Fruit fly (Drosophila melanogaster) whole organism, embryonic: ENCODE results near the gene Oatp30B.

Experiments used
- Adf1 ChIP-seq: fragments of 200-800 bp; sonication (Bioruptor generic); IDR thresholded peaks from 2 replicates; pipeline ENCODE4 v1.3.6; 2022; ENCODE audit warnings: missing biosample characterization, missing genetic modification characterization
- Antp ChIP-seq: fragments of 200-800 bp; sonication (Bioruptor generic); optimal IDR thresholded peaks from 3 replicates; lab custom pipeline; 2016; ENCODE audit warnings: missing biosample characterization, missing genetic modification characterization
- Atf-2 ChIP-seq: fragments of 200-800 bp; sonication (Bioruptor generic); optimal IDR thresholded peaks from 2 replicates; lab custom pipeline; 2016; ENCODE audit warnings: missing biosample characterization, missing genetic modification characterization
- CG10274 ChIP-seq: fragments of 200-800 bp; sonication (Bioruptor generic); optimal IDR thresholded peaks from 3 replicates; lab custom pipeline; 2017; ENCODE audit warnings: missing biosample characterization, mild to moderate bottlenecking, missing genetic modification characterization
- CG10565 ChIP-seq: fragments of 200-800 bp; sonication (Bioruptor generic); optimal IDR thresholded peaks from 3 replicates; lab custom pipeline; 2016; ENCODE audit warnings: missing biosample characterization, mild to moderate bottlenecking, missing genetic modification characterization
- CG11093 ChIP-seq: fragments of 200-800 bp; sonication (Bioruptor generic); IDR thresholded peaks from 3 replicates; pipeline ENCODE4 v1.3.6; 2022; ENCODE audit warnings: missing biosample characterization, missing genetic modification characterization
- CG11398 ChIP-seq: fragments of 200-800 bp; sonication (Bioruptor generic); optimal IDR thresholded peaks from 2 replicates; lab custom pipeline; 2016; ENCODE audit warnings: missing biosample characterization, missing genetic modification characterization
- CG12659 ChIP-seq: fragments of 200-800 bp; sonication (Bioruptor generic); optimal IDR thresholded peaks from 3 replicates; lab custom pipeline; 2017; ENCODE audit warnings: mild to moderate bottlenecking, missing biosample characterization, missing genetic modification reagents, missing genetic modification characterization
- CG12744 ChIP-seq: fragments of 200-800 bp; sonication (Bioruptor generic); optimal IDR thresholded peaks from 2 replicates; lab custom pipeline; 2016; ENCODE audit warnings: missing biosample characterization, missing genetic modification characterization
- CG13424 ChIP-seq: fragments of 200-800 bp; sonication (Bioruptor generic); optimal IDR thresholded peaks from 2 replicates; lab custom pipeline; 2019; ENCODE audit warnings: missing biosample characterization, mild to moderate bottlenecking, missing genetic modification characterization, moderate library complexity
- CG14710 ChIP-seq: fragments of 200-800 bp; sonication (Bioruptor generic); optimal IDR thresholded peaks from 3 replicates; lab custom pipeline; 2019; ENCODE audit warnings: missing biosample characterization, mild to moderate bottlenecking, missing genetic modification characterization, moderate library complexity
- CG15011 ChIP-seq: fragments of 200-800 bp; sonication (Bioruptor generic); optimal IDR thresholded peaks from 3 replicates; lab custom pipeline; 2018; ENCODE audit warnings: missing biosample characterization, mild to moderate bottlenecking, missing genetic modification characterization
- CG15269 ChIP-seq: fragments of 200-800 bp; sonication (Bioruptor generic); optimal IDR thresholded peaks from 2 replicates; lab custom pipeline; 2018; ENCODE audit warnings: missing biosample characterization, mild to moderate bottlenecking, missing genetic modification characterization, moderate library complexity
- CG1602 ChIP-seq: fragments of 200-800 bp; sonication (Bioruptor generic); optimal IDR thresholded peaks from 3 replicates; lab custom pipeline; 2016; ENCODE audit warnings: missing biosample characterization, missing genetic modification characterization
- CG17612 ChIP-seq: fragments of 200-800 bp; sonication (Bioruptor generic); IDR thresholded peaks from 2 replicates; pipeline ENCODE4 v1.3.6; 2022; ENCODE audit warnings: missing biosample characterization, missing genetic modification characterization
- CG18619 ChIP-seq: fragments of 200-800 bp; sonication (Bioruptor generic); optimal IDR thresholded peaks from 3 replicates; lab custom pipeline; 2017; ENCODE audit warnings: missing biosample characterization, mild to moderate bottlenecking, missing genetic modification characterization
- CG2120 ChIP-seq: fragments of 200-800 bp; sonication (Bioruptor generic); optimal IDR thresholded peaks from 3 replicates; lab custom pipeline; 2016; ENCODE audit warnings: missing biosample characterization, missing genetic modification characterization
- CG31441 ChIP-seq: fragments of 200-800 bp; sonication (Bioruptor generic); IDR thresholded peaks from 2 replicates; pipeline ENCODE4 v1.3.6; 2022; ENCODE audit warnings: missing biosample characterization, missing genetic modification characterization
- CG4282 ChIP-seq: fragments of 200-800 bp; sonication (Bioruptor generic); optimal IDR thresholded peaks from 2 replicates; lab custom pipeline; 2016; ENCODE audit warnings: missing biosample characterization, missing genetic modification characterization
- CG6175 ChIP-seq: fragments of 200-800 bp; sonication (Bioruptor generic); IDR thresholded peaks from 3 replicates; pipeline ENCODE4 v1.3.6; 2022; ENCODE audit warnings: missing biosample characterization, missing genetic modification characterization
- CG7556 ChIP-seq: fragments of 200-800 bp; sonication (Bioruptor generic); optimal IDR thresholded peaks from 2 replicates; lab custom pipeline; 2017; ENCODE audit warnings: missing biosample characterization, mild to moderate bottlenecking, missing genetic modification characterization
- Dip2 ChIP-seq: fragments of 200-800 bp; sonication (Bioruptor generic); IDR thresholded peaks from 2 replicates; pipeline ENCODE4 v1.3.6; 2022; ENCODE audit warnings: missing biosample characterization, missing genetic modification characterization
- Dref ChIP-seq: fragments of 200-800 bp; sonication (Bioruptor generic); IDR thresholded peaks from 2 replicates; pipeline ENCODE4 v1.3.6; 2022; ENCODE audit warnings: missing biosample characterization, missing genetic modification characterization
- Fer2 ChIP-seq: fragments of 200-800 bp; sonication (Bioruptor generic); optimal IDR thresholded peaks from 2 replicates; lab custom pipeline; 2018; ENCODE audit warnings: missing biosample characterization, mild to moderate bottlenecking, missing genetic modification characterization, moderate library complexity
- HLH54F ChIP-seq: fragments of 200-800 bp; sonication (Bioruptor generic); optimal IDR thresholded peaks from 3 replicates; lab custom pipeline; 2016; ENCODE audit warnings: missing biosample characterization, missing genetic modification characterization
- Hr78 ChIP-seq, 2 experiments: fragments of 200-800 bp in 1 of 2; fragments of >200 bp in 1 of 2; sonication (Bioruptor generic) in 1 of 2; optimal IDR thresholded peaks; 2 replicates each; lab custom pipeline; 2017 to 2019; ENCODE audit warnings: missing biosample characterization in 2 of 2, missing genetic modification characterization in 2 of 2, mild to moderate bottlenecking in 1 of 2, moderate library complexity in 1 of 2
- MTF-1 ChIP-seq: fragments of 200-800 bp; sonication (Bioruptor generic); optimal IDR thresholded peaks from 2 replicates; lab custom pipeline; 2018; ENCODE audit warnings: missing biosample characterization, mild to moderate bottlenecking, missing genetic modification characterization, borderline replicate concordance
- Mrtf ChIP-seq: fragments of 200-800 bp; sonication (Bioruptor generic); IDR thresholded peaks from 3 replicates; pipeline ENCODE4 v1.3.6; 2022; ENCODE audit warnings: missing biosample characterization, missing genetic modification characterization
- Rfx ChIP-seq: fragments of 200-800 bp; sonication (Bioruptor generic); IDR thresholded peaks from 2 replicates; pipeline ENCODE4 v1.3.6; 2022; ENCODE audit warnings: missing biosample characterization, missing genetic modification characterization
- Scr ChIP-seq: fragments of 200-800 bp; sonication (Bioruptor generic); IDR thresholded peaks from 2 replicates; pipeline ENCODE4 v1.3.6; 2022; ENCODE audit warnings: missing biosample characterization, missing genetic modification characterization; ENCODE audit not compliant: partially characterized antibody
- Side ChIP-seq: fragments of 200-800 bp; sonication (Bioruptor generic); optimal IDR thresholded peaks from 2 replicates; lab custom pipeline; 2016; ENCODE audit warnings: missing biosample characterization, missing genetic modification characterization
- Sox102F ChIP-seq: fragments of 200-800 bp; sonication (Bioruptor generic); optimal IDR thresholded peaks from 2 replicates; lab custom pipeline; 2018; ENCODE audit warnings: missing biosample characterization, mild to moderate bottlenecking, missing genetic modification characterization, moderate library complexity
- dmrt11E ChIP-seq: fragments of 200-800 bp; sonication (Bioruptor generic); optimal IDR thresholded peaks from 3 replicates; lab custom pipeline; 2018; ENCODE audit warnings: missing biosample characterization, mild to moderate bottlenecking, missing genetic modification characterization, moderate library complexity
- dpn ChIP-seq, 2 experiments: fragments of 200-800 bp; sonication (Bioruptor generic); optimal IDR thresholded peaks; 3 replicates each; lab custom pipeline; 2016; ENCODE audit warnings: missing biosample characterization in 2 of 2, missing genetic modification characterization in 2 of 2
- en ChIP-seq: fragments of 200-800 bp; sonication (Bioruptor generic); optimal IDR thresholded peaks from 2 replicates; lab custom pipeline; 2016; ENCODE audit warnings: missing biosample characterization, missing genetic modification characterization
- fd3F ChIP-seq: fragments of 200-800 bp; sonication (Bioruptor generic); optimal IDR thresholded peaks from 2 replicates; lab custom pipeline; 2018; ENCODE audit warnings: missing biosample characterization, mild to moderate bottlenecking, missing genetic modification characterization, moderate library complexity
- ftz-f1 ChIP-seq: fragments of 200-800 bp; sonication (Bioruptor generic); optimal IDR thresholded peaks from 2 replicates; lab custom pipeline; 2016; ENCODE audit warnings: missing biosample characterization, missing genetic modification characterization
- fu2 ChIP-seq: fragments of 200-800 bp; sonication (Bioruptor generic); optimal IDR thresholded peaks from 2 replicates; lab custom pipeline; 2016; ENCODE audit warnings: missing biosample characterization, missing genetic modification characterization
- hbn ChIP-seq: fragments of 200-800 bp; sonication (Bioruptor generic); IDR thresholded peaks from 2 replicates; pipeline ENCODE4 v1.3.6; 2022; ENCODE audit warnings: missing biosample characterization, missing genetic modification characterization; ENCODE audit not compliant: partially characterized antibody
- hth ChIP-seq: fragments of >200 bp; optimal IDR thresholded peaks from 2 replicates; lab custom pipeline; 2017; ENCODE audit warnings: inconsistent platforms
- kay ChIP-seq: fragments of 200-800 bp; sonication (Bioruptor generic); optimal IDR thresholded peaks from 2 replicates; lab custom pipeline; 2016; ENCODE audit warnings: missing biosample characterization, missing genetic modification characterization
- ken ChIP-seq: fragments of 200-800 bp; sonication (Bioruptor generic); IDR thresholded peaks from 3 replicates; pipeline ENCODE4 v1.3.6; 2022; ENCODE audit warnings: missing biosample characterization, missing genetic modification characterization
- onecut ChIP-seq: fragments of 200-800 bp; sonication (Bioruptor generic); IDR thresholded peaks from 2 replicates; pipeline ENCODE4 v1.3.6; 2022; ENCODE audit warnings: missing biosample characterization, missing genetic modification characterization
- pzg ChIP-seq: fragments of 200-800 bp; sonication (Bioruptor generic); optimal IDR thresholded peaks from 3 replicates; lab custom pipeline; 2018; ENCODE audit warnings: missing biosample characterization, mild to moderate bottlenecking, missing genetic modification characterization, moderate library complexity
- sqz ChIP-seq: fragments of 200-800 bp; sonication (Bioruptor generic); optimal IDR thresholded peaks from 3 replicates; lab custom pipeline; 2018; ENCODE audit warnings: missing biosample characterization, mild to moderate bottlenecking, missing genetic modification characterization
- sr ChIP-seq: fragments of 200-800 bp; sonication (Bioruptor generic); IDR thresholded peaks from 3 replicates; pipeline ENCODE4 v1.3.6; 2022; ENCODE audit warnings: missing biosample characterization, missing genetic modification characterization
- trh ChIP-seq: fragments of 200-800 bp; sonication (Bioruptor generic); optimal IDR thresholded peaks from 2 replicates; lab custom pipeline; 2016; ENCODE audit warnings: missing biosample characterization, missing genetic modification characterization
- vfl ChIP-seq: fragments of 200-800 bp; sonication (Bioruptor generic); optimal IDR thresholded peaks from 2 replicates; lab custom pipeline; 2016; ENCODE audit warnings: missing biosample characterization, missing genetic modification characterization
- vnd ChIP-seq: fragments of 200-800 bp; sonication (Bioruptor generic); IDR thresholded peaks from 3 replicates; pipeline ENCODE4 v1.3.6; 2022; ENCODE audit warnings: missing biosample characterization, missing genetic modification characterization; ENCODE audit not compliant: partially characterized antibody
- yki ChIP-seq: fragments of >200 bp; optimal IDR thresholded peaks from 3 replicates; lab custom pipeline; 2018

The Oatp30B gene

dm6 chr2L:9502786-9503443, 18.1 kb upstream of the Oatp30B start (continued):
- TF ChIP-seq hbn (GFP tag; lab: Robert Waterston, UW) = no peak
- TF ChIP-seq en = no peak
- no peak for TF ChIP-seq Antp (GFP tag; lab: Kevin White, UChicago)
- peak; percentile 84 for TF ChIP-seq CG13424 (tag; lab: Kevin White, UChicago)
- TF ChIP-seq ken (GFP tag; lab: Robert Waterston, UW) = peak; percentile 73; the same call in 2 of the 3 replicates
- TF ChIP-seq CG10274 (GFP tag; lab: Kevin White, UChicago) = peak; percentile 26
- no peak for TF ChIP-seq fu2
- TF ChIP-seq CG1602 = peak; percentile 54
- TF ChIP-seq HLH54F (GFP tag; lab: Kevin White, UChicago) = peak; percentile 18
- peak; percentile 88 for TF ChIP-seq CG15269 (tag; lab: Kevin White, UChicago)
- peak; percentile 71 for TF ChIP-seq CG2120
- peak; percentile 83 for TF ChIP-seq Rfx (GFP tag; lab: Robert Waterston, UW)
- no peak for TF ChIP-seq dmrt11E (tag; lab: Kevin White, UChicago)
- peak; percentile 70 for TF ChIP-seq sqz (GFP tag; lab: Kevin White, UChicago)
- no peak for TF ChIP-seq trh (GFP tag; lab: Kevin White, UChicago)
- TF ChIP-seq CG6175 (GFP tag; lab: Robert Waterston, UW) = no peak
- peak; percentile 36 for TF ChIP-seq Adf1 (GFP tag; lab: Robert Waterston, UW)
- TF ChIP-seq vnd = no peak
- peak; percentile 86 for TF ChIP-seq ftz-f1
- peak; percentile 66 for TF ChIP-seq fd3F
- peak; percentile 69 for TF ChIP-seq Mrtf
- TF ChIP-seq Sox102F (GFP tag; lab: Kevin White, UChicago) = peak; percentile 91
- no peak for TF ChIP-seq vfl (GFP tag; lab: Kevin White, UChicago)
- TF ChIP-seq CG18619 = peak; percentile 59
- no peak for TF ChIP-seq Fer2 (tag; lab: Kevin White, UChicago)
- TF ChIP-seq hth (lab: Kevin White, UChicago) = no peak
- peak; percentile 67 for TF ChIP-seq CG31441 (GFP tag; lab: Robert Waterston, UW)
- peak; percentile 72; the same call in 2 of the 3 replicates for TF ChIP-seq CG11093 (GFP tag; lab: Robert Waterston, UW)
- peak in 1 of 2 experiments; percentile 69 for TF ChIP-seq dpn (GFP tag; optimal IDR thresholded peaks at IDR 0.05; lab: Kevin White, UChicago)
- peak; percentile 78 for TF ChIP-seq CG7556 (GFP tag; lab: Kevin White, UChicago)
- TF ChIP-seq MTF-1 (GFP tag; lab: Kevin White, UChicago) = no peak
- TF ChIP-seq Side (GFP tag; lab: Kevin White, UChicago) = no peak
- peak in 1 of 2 experiments; percentile 53 for TF ChIP-seq Hr78 (GFP tag; optimal IDR thresholded peaks at IDR 0.05; lab: Kevin White, UChicago)
- no peak for TF ChIP-seq Scr
- TF ChIP-seq onecut (GFP tag; lab: Robert Waterston, UW) = peak; percentile 54
- TF ChIP-seq pzg (GFP tag; lab: Kevin White, UChicago) = no peak
- no peak for TF ChIP-seq CG14710 (tag; lab: Kevin White, UChicago)
- TF ChIP-seq Dref (GFP tag; lab: Robert Waterston, UW) = no peak
- no peak for TF ChIP-seq CG10565 (GFP tag; lab: Kevin White, UChicago)
- TF ChIP-seq CG12744 (GFP tag; lab: Kevin White, UChicago) = no peak
- peak; percentile 46; the same call in 1 of the 2 replicates for TF ChIP-seq CG17612 (GFP tag; lab: Robert Waterston, UW)
- TF ChIP-seq Dip2 (GFP tag; lab: Robert Waterston, UW) = no peak
- no peak for TF ChIP-seq Atf-2 (GFP tag; lab: Kevin White, UChicago)
- TF ChIP-seq sr (GFP tag; lab: Robert Waterston, UW) = peak; percentile 43; the same call in 2 of the 3 replicates
- no peak for TF ChIP-seq CG4282
- TF ChIP-seq kay (GFP tag; lab: Kevin White, UChicago) = peak; percentile 29
- no peak for TF ChIP-seq yki
- no peak for TF ChIP-seq CG11398 (GFP tag; lab: Kevin White, UChicago)
- peak; percentile 82 for TF ChIP-seq CG12659
- TF ChIP-seq CG15011 = no peak
